Fruit fly (Drosophila melanogaster) whole organism: ENCODE results near the gene CG15814.

ENCODE experiments used
- CG8478 ChIP-seq: fragments of >200 bp; optimal IDR thresholded peaks from 2 replicates; lab custom pipeline; 2018; ENCODE audit warnings: inconsistent platforms
- EcR ChIP-seq, 2 experiments: fragments of >200 bp; optimal IDR thresholded peaks; 2 replicates each; lab custom pipeline; 2017; ENCODE audit warnings: missing biosample characterization in 2 of 2, missing genetic modification characterization in 2 of 2, missing genetic modification reagents in 2 of 2
- pan ChIP-seq: fragments of >200 bp; optimal IDR thresholded peaks from 2 replicates; lab custom pipeline; 2017
- psq ChIP-seq: fragments of >200 bp; optimal IDR thresholded peaks from 2 replicates; lab custom pipeline; 2017

dm6 chrX:17820252-17820651 is 29.9 kb downstream of the CG15814 start:
- TF ChIP-seq psq (no peak), pan (lab: Kevin White, UChicago) (no peak), EcR (GFP tag; optimal IDR thresholded peaks at IDR 0.05; lab: Kevin White, UChicago) (no peak), CG8478 (lab: Kevin White, UChicago) (no peak)
